Worm (Caenorhabditis elegans): ENCODE data around the gene E01G6.1.

DNA sequence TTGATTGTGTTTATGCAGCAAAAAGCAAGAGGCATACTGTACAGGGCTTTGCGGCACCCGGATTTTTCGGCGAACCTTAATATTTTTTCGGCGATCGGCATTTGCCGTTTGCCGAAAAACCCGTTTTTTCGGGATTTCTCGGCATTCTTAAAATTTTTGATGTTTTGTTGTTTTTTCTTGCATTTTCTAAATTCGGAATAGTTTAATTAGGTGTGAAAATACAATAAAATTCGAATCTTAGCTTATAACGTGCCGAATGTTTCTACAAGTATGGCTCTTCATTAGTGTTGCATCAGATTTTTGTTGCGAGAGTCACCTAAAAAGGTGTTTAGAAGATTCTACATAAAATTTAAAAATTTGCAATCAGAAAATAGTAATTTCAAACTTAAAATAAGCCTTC lies 14.9 kb downstream of the E01G6.1 start, which contains the start of gene C04B4.6:
- no peak for TF ChIP-seq D2030.7 (GFP tag; IDR thresholded peaks at IDR 0.05)
- no peak for TF ChIP-seq ztf-26 (tag; optimal IDR thresholded peaks at IDR 0.05)
- TF ChIP-seq F49E8.2 (tag; optimal IDR thresholded peaks at IDR 0.05; ENCODE audit: insufficient read depth), result no peak
- no peak for TF ChIP-seq die-1 (tag; optimal IDR thresholded peaks at IDR 0.05)
- TF ChIP-seq snpc-1.1 (tag; optimal IDR thresholded peaks at IDR 0.05; ENCODE audit: insufficient read depth), result no peak
- no peak for TF ChIP-seq Y95B8A.8 (GFP tag; IDR thresholded peaks at IDR 0.05)
- TF ChIP-seq repo-1 (tag; optimal IDR thresholded peaks at IDR 0.05), result no peak
- no peak for TF ChIP-seq ztf-25 (GFP tag; IDR thresholded peaks at IDR 0.05)
- TF ChIP-seq lin-26 (GFP tag; IDR thresholded peaks at IDR 0.05), result no peak
- no peak for TF ChIP-seq B0019.2 (GFP tag; conservative IDR thresholded peaks at IDR 0.05)
- TF ChIP-seq pha-4 (tag; optimal IDR thresholded peaks at IDR 0.05), result no peak
- no peak for TF ChIP-seq let-607 (tag; optimal IDR thresholded peaks at IDR 0.05)
- TF ChIP-seq F37B4.10 (GFP tag; IDR thresholded peaks at IDR 0.05), result no peak
- no peak for TF ChIP-seq lsy-27 (tag; optimal IDR thresholded peaks at IDR 0.05; ENCODE audit: borderline replicate concordance, insufficient read depth)
